Worm (Caenorhabditis elegans) whole organism, early embryonic: ENCODE measurements around the gene F10C1.23.

Experiments
- F13C5.2 ChIP-seq: sonication (generic microtip); optimal IDR thresholded peaks from 2 replicates; lab custom pipeline; 2017; ENCODE audit warnings: mild to moderate bottlenecking, missing genetic modification characterization, inconsistent platforms, missing compliant biosample characterization
- aly-1 ChIP-seq: sonication (generic microtip); optimal IDR thresholded peaks from 2 replicates; lab custom pipeline; 2016; ENCODE audit warnings: missing genetic modification characterization, missing compliant biosample characterization
- ama-1 ChIP-seq: fragments of 150-350 bp; optimal IDR thresholded peaks from 2 replicates; lab custom pipeline; 2014
- ceh-13 ChIP-seq: fragments of 200-800 bp; sonication (Bioruptor generic); optimal IDR thresholded peaks from 2 replicates; lab custom pipeline; 2018; ENCODE audit warnings: mild to moderate bottlenecking, missing genetic modification characterization, missing compliant biosample characterization
- ceh-36 ChIP-seq: sonication (generic microtip); optimal IDR thresholded peaks from 2 replicates; lab custom pipeline; 2016; ENCODE audit warnings: missing genetic modification characterization, inconsistent platforms, missing compliant biosample characterization
- ets-7 ChIP-seq: sonication (generic microtip); optimal IDR thresholded peaks from 2 replicates; lab custom pipeline; 2016; ENCODE audit warnings: missing genotype, missing genetic modification characterization, missing compliant biosample characterization
- hmg-4 ChIP-seq: fragments of 200-800 bp; sonication (Bioruptor generic); optimal IDR thresholded peaks from 2 replicates; lab custom pipeline; 2018; ENCODE audit warnings: mild to moderate bottlenecking, missing genetic modification characterization, missing compliant biosample characterization
- hnd-1 ChIP-seq: sonication (generic microtip); optimal IDR thresholded peaks from 2 replicates; lab custom pipeline; 2016; ENCODE audit warnings: missing genetic modification characterization, missing compliant biosample characterization
- pes-1 ChIP-seq: fragments of 200-800 bp; sonication (Bioruptor generic); IDR thresholded peaks from 2 replicates; pipeline ENCODE4 v1.3.6; 2022; ENCODE audit warnings: missing genetic modification reagents, missing genetic modification characterization, missing compliant biosample characterization
- tbx-11 ChIP-seq: fragments of 200-800 bp; sonication (Bioruptor generic); IDR thresholded peaks from 2 replicates; pipeline ENCODE4 v1.3.6; 2022; ENCODE audit warnings: missing genetic modification characterization, missing compliant biosample characterization
- tra-4 ChIP-seq: sonication (generic microtip); optimal IDR thresholded peaks from 2 replicates; lab custom pipeline; 2017; ENCODE audit warnings: missing genetic modification characterization, missing compliant biosample characterization

DNA sequence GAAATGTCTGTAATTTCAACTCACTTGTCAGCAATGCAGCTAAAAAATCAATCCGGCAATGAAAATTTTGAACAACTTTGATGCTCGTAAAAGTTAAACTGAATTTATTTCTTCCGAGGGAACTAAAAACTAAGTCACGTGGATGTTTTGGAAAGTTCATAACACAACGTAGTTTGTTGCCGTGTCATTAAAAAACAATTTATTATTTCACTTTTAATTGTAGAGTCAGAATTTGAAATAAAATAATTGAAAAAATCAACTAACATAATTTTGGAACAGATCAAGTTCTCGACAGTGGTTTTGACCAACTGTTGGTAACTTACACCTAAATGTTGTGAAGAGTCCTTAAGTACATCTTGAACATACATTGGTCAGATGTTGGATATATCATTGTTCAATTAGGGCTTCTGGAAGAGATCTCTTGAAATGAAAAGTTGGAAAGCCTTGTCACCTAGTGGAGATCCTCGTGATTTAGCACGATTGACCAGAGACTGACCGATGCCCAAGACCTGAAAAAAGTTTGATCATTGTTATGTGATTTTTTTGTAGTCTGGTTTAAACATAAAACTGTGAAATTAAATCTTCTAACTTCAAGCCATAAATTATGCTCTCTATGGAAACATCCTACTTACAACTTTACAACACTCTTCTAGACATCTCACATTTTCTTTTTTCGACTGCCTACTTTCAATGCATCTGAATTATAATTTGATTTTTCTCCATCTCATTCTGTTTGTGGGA lies 27.3 kb upstream of the F10C1.23 start, which contains the start of the genes C18A3.7 and C18A3.11:
- TF ChIP-seq tra-4 (no peak), ceh-13 (no peak), hmg-4 (GFP tag; lab: Kevin White, UChicago) (no peak), ama-1 (lab: Kevin White, UChicago) (no peak), aly-1 (tag; lab: Kevin White, UChicago) (no peak), ets-7 (no peak), pes-1 (GFP tag; lab: Robert Waterston, UW) (no peak), ceh-36 (no peak), F13C5.2 (tag; lab: Kevin White, UChicago) (no peak), tbx-11 (GFP tag; lab: Robert Waterston, UW) (no peak), hnd-1 (tag; lab: Kevin White, UChicago) (no peak)
